Worm (Caenorhabditis elegans) whole organism, L1 larva: Measurements from ENCODE around the gene set-17.
A peak's percentile ranks its signal among the peaks of the same experiment; 100 is the strongest.

Experiments
- C16A3.4 ChIP-seq: fragments of 150-350 bp; optimal IDR thresholded peaks from 2 replicates; lab custom pipeline; 2014; ENCODE audit warnings: missing biosample characterization, missing genetic modification characterization
- Y116A8C.19 ChIP-seq: sonication (generic microtip); optimal IDR thresholded peaks from 2 replicates; lab custom pipeline; 2016; ENCODE audit warnings: missing compliant biosample characterization, missing genetic modification characterization, borderline replicate concordance
- alr-1 ChIP-seq: fragments of 200-800 bp; sonication (Bioruptor generic); optimal IDR thresholded peaks from 2 replicates; lab custom pipeline; 2018; ENCODE audit warnings: borderline replicate concordance, mild to moderate bottlenecking, missing genetic modification characterization, missing compliant biosample characterization
- aly-2 ChIP-seq: fragments of 150-350 bp; optimal IDR thresholded peaks from 2 replicates; lab custom pipeline; 2014; ENCODE audit warnings: missing biosample characterization, missing genetic modification characterization
- ama-1 ChIP-seq: fragments of 150-350 bp; optimal IDR thresholded peaks from 2 replicates; lab custom pipeline; 2014
- blmp-1 ChIP-seq: fragments of 150-350 bp; optimal IDR thresholded peaks from 2 replicates; lab custom pipeline; 2014; ENCODE audit warnings: missing biosample characterization, missing genetic modification characterization
- ceh-88 ChIP-seq: fragments of 200-800 bp; sonication (Bioruptor generic); IDR thresholded peaks from 2 replicates; pipeline ENCODE4 v1.3.6; 2022; ENCODE audit warnings: missing genetic modification characterization, missing compliant biosample characterization
- ces-1 ChIP-seq: fragments of 150-350 bp; optimal IDR thresholded peaks from 2 replicates; lab custom pipeline; 2014; ENCODE audit warnings: missing biosample characterization, missing genetic modification reagents, missing genetic modification characterization
- dsc-1 ChIP-seq: sonication (generic microtip); optimal IDR thresholded peaks from 2 replicates; lab custom pipeline; 2016; ENCODE audit warnings: mild to moderate bottlenecking, missing genetic modification characterization, missing compliant biosample characterization
- efl-1 ChIP-seq, 4 experiments: fragments of 150-350 bp; optimal IDR thresholded peaks in 3 of 4; peaks in 1 of 4; 1 replicate in 1 of 4; 2 replicates in 3 of 4; lab custom pipeline; 2014; ENCODE audit warnings: missing biosample characterization in 2 of 4, missing genetic modification characterization in 2 of 4, missing genetic modification reagents in 2 of 4
- egl-13 ChIP-seq: sonication (generic microtip); optimal IDR thresholded peaks from 2 replicates; lab custom pipeline; 2016; ENCODE audit warnings: missing genotype, missing genetic modification reagents, missing genetic modification characterization, missing compliant biosample characterization
- elt-2 ChIP-seq: sonication (generic microtip); optimal IDR thresholded peaks from 2 replicates; lab custom pipeline; 2016; ENCODE audit warnings: missing genetic modification characterization, mild to moderate bottlenecking, inconsistent platforms, missing compliant biosample characterization, missing genetic modification reagents
- elt-3 ChIP-seq, 6 experiments: fragments of 150-350 bp in 1 of 6; sonication (generic microtip); optimal IDR thresholded peaks; 2 replicates each; lab custom pipeline; 2017 to 2018; ENCODE audit warnings: missing biosample characterization in 6 of 6, missing genetic modification characterization in 6 of 6, inconsistent platforms in 1 of 6
- ets-5 ChIP-seq: fragments of 200-800 bp; sonication (Bioruptor generic); IDR thresholded peaks from 2 replicates; pipeline ENCODE4 v1.3.6; 2022; ENCODE audit warnings: missing genetic modification characterization, missing compliant biosample characterization
- fkh-8 ChIP-seq: sonication (generic microtip); optimal IDR thresholded peaks from 2 replicates; lab custom pipeline; 2016; ENCODE audit warnings: mild to moderate bottlenecking, missing genetic modification characterization, missing compliant biosample characterization
- grh-1 ChIP-seq: fragments of 200-800 bp; sonication (Bioruptor generic); IDR thresholded peaks from 2 replicates; pipeline ENCODE4 v1.3.6; 2022; ENCODE audit warnings: missing genetic modification reagents, missing genetic modification characterization, missing compliant biosample characterization
- hlh-17 ChIP-seq: fragments of 200-800 bp; sonication (Bioruptor generic); optimal IDR thresholded peaks from 2 replicates; lab custom pipeline; 2018; ENCODE audit warnings: missing genetic modification characterization, mild to moderate bottlenecking, missing compliant biosample characterization, moderate library complexity, borderline replicate concordance
- hlh-4 ChIP-seq: sonication (generic microtip); optimal IDR thresholded peaks from 2 replicates; lab custom pipeline; 2016; ENCODE audit warnings: mild to moderate bottlenecking, missing genetic modification characterization, missing compliant biosample characterization
- irx-1 ChIP-seq: sonication (generic microtip); optimal IDR thresholded peaks from 2 replicates; lab custom pipeline; 2016; ENCODE audit warnings: missing genetic modification characterization, missing compliant biosample characterization
- lin-13 ChIP-seq: fragments of 150-350 bp; optimal IDR thresholded peaks from 2 replicates; lab custom pipeline; 2014; ENCODE audit warnings: missing biosample characterization, missing genetic modification reagents, missing genetic modification characterization
- lir-3 ChIP-seq: sonication (generic microtip); optimal IDR thresholded peaks from 2 replicates; lab custom pipeline; 2016; ENCODE audit warnings: mild to moderate bottlenecking, missing genetic modification characterization, moderate library complexity, missing compliant biosample characterization; ENCODE audit not compliant: poor library complexity
- lsy-2 ChIP-seq, 2 experiments: fragments of 150-350 bp; optimal IDR thresholded peaks; 2 replicates each; lab custom pipeline; 2014; ENCODE audit warnings: missing biosample characterization in 2 of 2, missing genetic modification characterization in 2 of 2
- nhr-11 ChIP-seq: fragments of 150-350 bp; optimal IDR thresholded peaks from 2 replicates; lab custom pipeline; 2014; ENCODE audit warnings: missing biosample characterization, missing genetic modification characterization
- nhr-12 ChIP-seq: sonication (generic microtip); optimal IDR thresholded peaks from 2 replicates; lab custom pipeline; 2017; ENCODE audit warnings: missing biosample characterization, missing genetic modification characterization
- nhr-19 ChIP-seq: fragments of 200-800 bp; sonication (Bioruptor generic); conservative IDR thresholded peaks from 2 replicates; pipeline ENCODE4 v1.3.6; 2022; ENCODE audit warnings: missing genetic modification characterization, missing compliant biosample characterization
- nhr-20 ChIP-seq: sonication (generic microtip); optimal IDR thresholded peaks from 2 replicates; lab custom pipeline; 2016; ENCODE audit warnings: mild to moderate bottlenecking, missing genetic modification characterization, missing compliant biosample characterization
- nhr-71 ChIP-seq: sonication (generic microtip); optimal IDR thresholded peaks from 2 replicates; lab custom pipeline; 2016; ENCODE audit warnings: mild to moderate bottlenecking, missing genetic modification characterization, moderate library complexity, missing compliant biosample characterization
- nhr-76 ChIP-seq: sonication (generic microtip); optimal IDR thresholded peaks from 2 replicates; lab custom pipeline; 2017; ENCODE audit warnings: missing biosample characterization, missing genetic modification characterization
- nhr-77 ChIP-seq: fragments of 150-350 bp; optimal IDR thresholded peaks from 2 replicates; lab custom pipeline; 2014; ENCODE audit warnings: missing biosample characterization, missing genetic modification characterization
- nhr-84 ChIP-seq: sonication (generic microtip); optimal IDR thresholded peaks from 2 replicates; lab custom pipeline; 2017; ENCODE audit warnings: missing biosample characterization, missing genetic modification characterization
- nhr-90 ChIP-seq: sonication (generic microtip); optimal IDR thresholded peaks from 2 replicates; lab custom pipeline; 2016; ENCODE audit warnings: mild to moderate bottlenecking, missing genetic modification characterization, missing compliant biosample characterization; ENCODE audit not compliant: poor library complexity
- pag-3 ChIP-seq: sonication (generic microtip); optimal IDR thresholded peaks from 2 replicates; lab custom pipeline; 2017; ENCODE audit warnings: missing genetic modification characterization, mild to moderate bottlenecking, missing compliant biosample characterization, antibody characterized with exemption, borderline replicate concordance; ENCODE audit not compliant: insufficient read depth
- pax-3 ChIP-seq: fragments of 200-800 bp; sonication (Bioruptor generic); optimal IDR thresholded peaks from 2 replicates; lab custom pipeline; 2018; ENCODE audit warnings: mild to moderate bottlenecking, missing genetic modification characterization, moderate library complexity, missing compliant biosample characterization
- pqm-1 ChIP-seq: sonication (generic microtip); optimal IDR thresholded peaks from 3 replicates; lab custom pipeline; 2017; ENCODE audit warnings: missing biosample characterization, missing genetic modification characterization
- snpc-4 ChIP-seq: fragments of 150-350 bp; optimal IDR thresholded peaks from 2 replicates; lab custom pipeline; 2014; ENCODE audit warnings: missing biosample characterization, missing genetic modification characterization
- snu-23 ChIP-seq: sonication (generic microtip); optimal IDR thresholded peaks from 2 replicates; lab custom pipeline; 2016; ENCODE audit warnings: missing genetic modification characterization, missing compliant biosample characterization
- sox-4 ChIP-seq: sonication (generic microtip); optimal IDR thresholded peaks from 2 replicates; lab custom pipeline; 2016; ENCODE audit warnings: missing genetic modification characterization, missing compliant biosample characterization
- sptf-1 ChIP-seq: fragments of 150-350 bp; optimal IDR thresholded peaks from 2 replicates; lab custom pipeline; 2014; ENCODE audit warnings: missing biosample characterization, missing genetic modification characterization
- sup-37 ChIP-seq: fragments of 200-800 bp; sonication (Bioruptor generic); optimal IDR thresholded peaks from 2 replicates; lab custom pipeline; 2018; ENCODE audit warnings: mild to moderate bottlenecking, missing genetic modification characterization, missing compliant biosample characterization
- tbx-2 ChIP-seq: sonication (generic microtip); optimal IDR thresholded peaks from 2 replicates; lab custom pipeline; 2016; ENCODE audit warnings: missing genetic modification characterization, missing compliant biosample characterization
- tlp-1 ChIP-seq: fragments of 150-350 bp; optimal IDR thresholded peaks from 2 replicates; lab custom pipeline; 2014; ENCODE audit warnings: missing biosample characterization, missing genetic modification characterization
- unc-130 ChIP-seq: fragments of 150-350 bp; optimal IDR thresholded peaks from 2 replicates; lab custom pipeline; 2017; ENCODE audit warnings: missing biosample characterization, missing genetic modification characterization, inconsistent platforms
- unc-62 ChIP-seq: fragments of 150-350 bp; optimal IDR thresholded peaks from 2 replicates; lab custom pipeline; 2014; ENCODE audit warnings: missing biosample characterization, missing genetic modification reagents, missing genetic modification characterization
- unc-86 ChIP-seq: sonication (generic microtip); optimal IDR thresholded peaks from 2 replicates; lab custom pipeline; 2016; ENCODE audit warnings: missing genetic modification characterization, missing compliant biosample characterization
- xbp-1 ChIP-seq: sonication (generic microtip); optimal IDR thresholded peaks from 2 replicates; lab custom pipeline; 2016; ENCODE audit warnings: missing genetic modification characterization, missing compliant biosample characterization
- zag-1 ChIP-seq: fragments of 150-350 bp; optimal IDR thresholded peaks from 2 replicates; lab custom pipeline; 2014; ENCODE audit warnings: missing biosample characterization, missing genetic modification characterization
- zip-4 ChIP-seq: fragments of 200-800 bp; sonication (Bioruptor generic); optimal IDR thresholded peaks from 2 replicates; lab custom pipeline; 2018; ENCODE audit warnings: mild to moderate bottlenecking, missing genetic modification characterization, moderate library complexity, missing compliant biosample characterization
- ztf-4 ChIP-seq: fragments of 150-350 bp; optimal IDR thresholded peaks from 2 replicates; lab custom pipeline; 2014; ENCODE audit warnings: missing biosample characterization, missing genetic modification characterization

set-17 gene

DNA sequence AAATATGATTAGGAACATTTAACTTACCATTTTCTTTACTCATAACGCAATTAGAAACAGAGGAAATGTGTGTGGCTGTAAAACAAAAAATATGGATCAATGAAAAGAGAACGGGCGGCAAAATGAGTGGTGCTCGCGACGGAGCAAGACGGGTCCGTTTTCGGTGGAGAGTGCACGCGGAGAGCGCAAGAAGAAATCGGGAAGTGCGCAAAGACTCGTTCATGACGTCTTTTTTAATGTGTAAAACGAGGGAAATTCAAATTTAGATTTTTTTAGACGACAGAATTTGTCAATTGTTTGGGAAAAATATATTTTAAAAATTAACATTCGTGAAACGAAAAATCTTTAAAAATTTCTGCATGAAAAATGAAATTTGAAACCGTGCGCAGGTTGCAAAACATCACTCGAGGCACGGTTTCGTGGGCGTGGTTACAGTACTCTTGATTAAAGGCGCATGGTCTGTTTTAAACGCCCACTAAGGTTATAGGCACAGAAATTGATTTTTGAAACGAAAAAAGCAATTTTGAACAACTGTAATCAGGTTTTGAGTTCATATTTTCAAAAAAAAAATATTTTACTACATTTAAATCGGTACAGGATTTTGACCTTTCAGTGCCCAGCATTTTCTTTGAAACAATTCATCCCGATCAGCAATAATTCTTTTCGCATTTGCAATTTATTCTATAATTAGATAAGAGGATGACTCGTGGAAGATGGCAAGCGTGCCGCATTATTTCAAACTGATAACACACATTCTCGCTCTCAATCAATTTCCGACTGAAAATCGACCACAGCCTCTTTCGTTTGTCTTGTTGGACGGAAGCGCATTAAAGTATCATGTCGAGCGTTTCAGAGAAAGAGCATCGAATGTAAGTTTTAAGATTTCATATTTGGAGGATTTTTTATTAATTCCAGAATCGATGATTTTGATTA, 29.2 kb upstream of the set-17 start, which contains the start of the genes szy-20 and C18E9.5 (continued):
- TF ChIP-seq grh-1 (peak; percentile 63), sox-4 (peak; percentile 22), lir-3 (peak; percentile 36), ets-5 (GFP tag; lab: Robert Waterston, UW) (no peak), lin-13 (GFP tag; lab: Kevin White, UChicago) (peak; percentile 82), pag-3 (tag; lab: Kevin White, UChicago) (no peak), pqm-1 (tag; lab: Kevin White, UChicago) (no peak), aly-2 (tag; lab: Kevin White, UChicago) (peak; percentile 72), sup-37 (peak; percentile 62), ces-1 (GFP tag; lab: Kevin White, UChicago) (no peak), nhr-19 (GFP tag; lab: Robert Waterston, UW) (peak; percentile 88), xbp-1 (tag; lab: Kevin White, UChicago) (peak; percentile 84), egl-13 (tag; lab: Kevin White, UChicago) (peak; percentile 71), alr-1 (tag; lab: Kevin White, UChicago) (no peak), nhr-84 (tag; lab: Kevin White, UChicago) (no peak), nhr-20 (tag; lab: Kevin White, UChicago) (peak; percentile 87), hlh-4 (tag; lab: Kevin White, UChicago) (no peak), Y116A8C.19 (tag; lab: Kevin White, UChicago) (no peak), ama-1 (no peak), efl-1 (optimal IDR thresholded peaks at IDR 0.05; lab: Kevin White, UChicago) (peak; percentile 98 to 99), efl-1 (GFP tag; optimal IDR thresholded peaks at IDR 0.05 in 1 of 2; lab: Kevin White, UChicago) (peak; percentile 97 to 100), lsy-2 (tag; optimal IDR thresholded peaks at IDR 0.05; lab: Kevin White, UChicago) (peak; percentile 91), nhr-71 (peak; percentile 93), irx-1 (tag; lab: Kevin White, UChicago) (peak; percentile 83), zip-4 (GFP tag; lab: Kevin White, UChicago) (peak; percentile 54), sptf-1 (tag; lab: Kevin White, UChicago) (no peak), ceh-88 (GFP tag; lab: Robert Waterston, UW) (peak; percentile 77), zag-1 (tag; lab: Kevin White, UChicago) (peak; percentile 21), nhr-12 (tag; lab: Kevin White, UChicago) (no peak), ztf-4 (tag; lab: Kevin White, UChicago) (peak; percentile 14), unc-130 (tag; lab: Kevin White, UChicago) (peak; percentile 17), unc-62 (GFP tag; lab: Kevin White, UChicago) (no peak), nhr-90 (tag; lab: Kevin White, UChicago) (peak; percentile 80), C16A3.4 (tag; lab: Kevin White, UChicago) (peak; percentile 73), snpc-4 (tag; lab: Kevin White, UChicago) (peak; percentile 78), hlh-17 (GFP tag; lab: Kevin White, UChicago) (no peak), fkh-8 (tag; lab: Kevin White, UChicago) (peak; percentile 80), unc-86 (tag; lab: Kevin White, UChicago) (peak; percentile 87), tbx-2 (peak; percentile 89), nhr-77 (tag; lab: Kevin White, UChicago) (peak; percentile 54), elt-2 (peak; percentile 58), snu-23 (GFP tag; lab: Kevin White, UChicago) (peak; percentile 89), elt-3 (tag; optimal IDR thresholded peaks at IDR 0.05; lab: Kevin White, UChicago) (peak in 2 of 6 experiments; percentile 2 to 46), nhr-76 (tag; lab: Kevin White, UChicago) (no peak), blmp-1 (tag; lab: Kevin White, UChicago) (peak; percentile 23), nhr-11 (tag; lab: Kevin White, UChicago) (peak; percentile 61), tlp-1 (no peak), dsc-1 (peak; percentile 92), pax-3 (tag; lab: Kevin White, UChicago) (peak; percentile 66)
